Fruit fly (Drosophila melanogaster) whole organism, prepupa: Measurements from ENCODE around the gene ens.

Source experiments
- CG10631 ChIP-seq: fragments of 200-800 bp; sonication (Bioruptor generic); optimal IDR thresholded peaks from 2 replicates; lab custom pipeline; 2016; ENCODE audit warnings: missing biosample characterization, missing genetic modification characterization
- CG10669 ChIP-seq: fragments of 200-800 bp; sonication (Bioruptor generic); optimal IDR thresholded peaks from 3 replicates; lab custom pipeline; 2018; ENCODE audit warnings: missing biosample characterization, mild to moderate bottlenecking, missing genetic modification characterization, moderate library complexity
- CG11294 ChIP-seq: fragments of 200-800 bp; sonication (Bioruptor generic); IDR thresholded peaks from 2 replicates; pipeline ENCODE4 v1.3.6; 2022; ENCODE audit warnings: missing biosample characterization, missing genetic modification characterization
- CG11762 ChIP-seq: fragments of 200-800 bp; sonication (Bioruptor generic); optimal IDR thresholded peaks from 3 replicates; lab custom pipeline; 2016; ENCODE audit warnings: missing biosample characterization, missing genetic modification characterization; ENCODE audit not compliant: insufficient read depth
- CG11902 ChIP-seq: fragments of 200-800 bp; sonication (Bioruptor generic); optimal IDR thresholded peaks from 3 replicates; lab custom pipeline; 2016; ENCODE audit warnings: missing biosample characterization, missing genetic modification characterization
- CG15336 ChIP-seq: fragments of 200-800 bp; sonication (Bioruptor generic); IDR thresholded peaks from 2 replicates; pipeline ENCODE4 v1.3.6; 2022; ENCODE audit warnings: missing biosample characterization, missing genetic modification characterization
- CG1621 ChIP-seq: fragments of 200-800 bp; sonication (Bioruptor generic); optimal IDR thresholded peaks from 3 replicates; lab custom pipeline; 2018; ENCODE audit warnings: missing biosample characterization, mild to moderate bottlenecking, missing genetic modification characterization
- CG3032 ChIP-seq: fragments of 200-800 bp; optimal IDR thresholded peaks from 2 replicates; lab custom pipeline; 2019; ENCODE audit warnings: missing biosample characterization, mild to moderate bottlenecking, missing genetic modification characterization, moderate library complexity
- CG31627 ChIP-seq: fragments of 200-800 bp; sonication (Bioruptor generic); optimal IDR thresholded peaks from 3 replicates; lab custom pipeline; 2016; ENCODE audit warnings: missing biosample characterization, missing genetic modification characterization
- CG32006 ChIP-seq: fragments of 200-800 bp; sonication (Bioruptor generic); optimal IDR thresholded peaks from 3 replicates; lab custom pipeline; 2017; ENCODE audit warnings: missing biosample characterization, mild to moderate bottlenecking, missing genetic modification characterization
- CG34406 ChIP-seq: fragments of 200-800 bp; sonication (Bioruptor generic); optimal IDR thresholded peaks from 3 replicates; lab custom pipeline; 2016; ENCODE audit warnings: missing biosample characterization, missing genetic modification characterization
- CG4318 ChIP-seq: fragments of 200-800 bp; sonication (Bioruptor generic); optimal IDR thresholded peaks from 3 replicates; lab custom pipeline; 2017; ENCODE audit warnings: missing biosample characterization, mild to moderate bottlenecking, missing genetic modification characterization
- CG6276 ChIP-seq: fragments of 200-800 bp; sonication (Bioruptor generic); optimal IDR thresholded peaks from 2 replicates; lab custom pipeline; 2017; ENCODE audit warnings: missing biosample characterization, mild to moderate bottlenecking, missing genetic modification characterization
- CG6792 ChIP-seq: fragments of 200-800 bp; sonication (Bioruptor generic); optimal IDR thresholded peaks from 3 replicates; lab custom pipeline; 2016; ENCODE audit warnings: missing biosample characterization, missing genetic modification characterization
- CG6808 ChIP-seq: fragments of 200-800 bp; sonication (Bioruptor generic); optimal IDR thresholded peaks from 3 replicates; lab custom pipeline; 2017; ENCODE audit warnings: missing biosample characterization, missing genetic modification characterization, mild to moderate bottlenecking, moderate library complexity, missing genetic modification reagents
- CG6854 ChIP-seq: fragments of 200-800 bp; sonication (Bioruptor generic); optimal IDR thresholded peaks from 2 replicates; lab custom pipeline; 2017; ENCODE audit warnings: missing biosample characterization, mild to moderate bottlenecking, missing genetic modification characterization
- CG7368 ChIP-seq: fragments of 200-800 bp; sonication (Bioruptor generic); optimal IDR thresholded peaks from 3 replicates; lab custom pipeline; 2016; ENCODE audit warnings: missing biosample characterization, missing genetic modification characterization
- CG8119 ChIP-seq: fragments of 200-800 bp; sonication (Bioruptor generic); IDR thresholded peaks from 3 replicates; pipeline ENCODE4 v1.3.6; 2022; ENCODE audit warnings: missing biosample characterization, missing genetic modification characterization
- CG8319 ChIP-seq: fragments of 200-800 bp; sonication (Bioruptor generic); optimal IDR thresholded peaks from 3 replicates; lab custom pipeline; 2016; ENCODE audit warnings: missing biosample characterization, missing genetic modification characterization
- CG8632 ChIP-seq: fragments of 200-800 bp; sonication (Bioruptor generic); optimal IDR thresholded peaks from 3 replicates; lab custom pipeline; 2016; ENCODE audit warnings: missing biosample characterization, missing genetic modification characterization
- CG9139 ChIP-seq: fragments of 200-800 bp; sonication (Bioruptor generic); optimal IDR thresholded peaks from 3 replicates; lab custom pipeline; 2017; ENCODE audit warnings: missing biosample characterization, mild to moderate bottlenecking, missing genetic modification characterization
- Eip75B ChIP-seq: fragments of 200-800 bp; sonication (Bioruptor generic); optimal IDR thresholded peaks from 3 replicates; lab custom pipeline; 2016; ENCODE audit warnings: missing biosample characterization, missing genetic modification characterization
- Eip93F ChIP-seq: fragments of 200-800 bp; sonication (Bioruptor generic); optimal IDR thresholded peaks from 2 replicates; lab custom pipeline; 2016; ENCODE audit warnings: missing biosample characterization, mild to moderate bottlenecking, missing genetic modification characterization
- Ets21C ChIP-seq: fragments of 200-800 bp; sonication (Bioruptor generic); optimal IDR thresholded peaks from 3 replicates; lab custom pipeline; 2016; ENCODE audit warnings: missing biosample characterization, missing genetic modification characterization
- Ets96B ChIP-seq: fragments of 200-800 bp; optimal IDR thresholded peaks from 2 replicates; lab custom pipeline; 2019; ENCODE audit warnings: missing biosample characterization, mild to moderate bottlenecking, missing genetic modification characterization, moderate library complexity
- Gug ChIP-seq: fragments of 200-800 bp; sonication (Bioruptor generic); IDR thresholded peaks from 2 replicates; pipeline ENCODE4 v1.3.6; 2022; ENCODE audit warnings: missing biosample characterization, missing genetic modification characterization
- Hr38 ChIP-seq: sonication (Bioruptor generic); optimal IDR thresholded peaks from 2 replicates; lab custom pipeline; 2016; ENCODE audit warnings: missing biosample characterization, missing genetic modification characterization
- Hr39 ChIP-seq: fragments of 200-800 bp; sonication (Bioruptor generic); optimal IDR thresholded peaks from 2 replicates; lab custom pipeline; 2016; ENCODE audit warnings: missing biosample characterization, missing genetic modification characterization
- Hr4 ChIP-seq: fragments of 200-800 bp; sonication (Bioruptor generic); optimal IDR thresholded peaks from 3 replicates; lab custom pipeline; 2016; ENCODE audit warnings: missing biosample characterization, missing genetic modification characterization
- Smox ChIP-seq: fragments of 200-800 bp; sonication (Bioruptor generic); optimal IDR thresholded peaks from 3 replicates; lab custom pipeline; 2016; ENCODE audit warnings: missing biosample characterization, missing genetic modification characterization
- Sox102F ChIP-seq: fragments of 200-800 bp; sonication (Bioruptor generic); optimal IDR thresholded peaks from 2 replicates; lab custom pipeline; 2016; ENCODE audit warnings: missing biosample characterization, mild to moderate bottlenecking, missing genetic modification characterization
- Sox14 ChIP-seq: fragments of 200-800 bp; sonication (Bioruptor generic); optimal IDR thresholded peaks from 3 replicates; lab custom pipeline; 2016; ENCODE audit warnings: missing biosample characterization, missing genetic modification characterization
- Sox15 ChIP-seq: fragments of 200-800 bp; sonication (Bioruptor generic); optimal IDR thresholded peaks from 3 replicates; lab custom pipeline; 2016; ENCODE audit warnings: missing biosample characterization, missing genetic modification characterization
- achi ChIP-seq: fragments of 200-800 bp; sonication (Bioruptor generic); optimal IDR thresholded peaks from 3 replicates; lab custom pipeline; 2016; ENCODE audit warnings: missing biosample characterization, missing genetic modification characterization
- cyc ChIP-seq: fragments of 200-800 bp; sonication (Bioruptor generic); optimal IDR thresholded peaks from 3 replicates; lab custom pipeline; 2016; ENCODE audit warnings: missing biosample characterization, missing genetic modification characterization
- dac ChIP-seq: fragments of 200-800 bp; sonication (Bioruptor generic); optimal IDR thresholded peaks from 2 replicates; lab custom pipeline; 2017; ENCODE audit warnings: missing biosample characterization, mild to moderate bottlenecking, missing genetic modification characterization
- dsx ChIP-seq: fragments of 200-800 bp; optimal IDR thresholded peaks from 3 replicates; lab custom pipeline; 2019; ENCODE audit warnings: missing biosample characterization, mild to moderate bottlenecking, missing genetic modification characterization, moderate library complexity; ENCODE audit not compliant: poor library complexity, severe bottlenecking
- eg ChIP-seq: fragments of 200-800 bp; sonication (Bioruptor generic); IDR thresholded peaks from 3 replicates; pipeline ENCODE4 v1.3.6; 2022; ENCODE audit warnings: missing biosample characterization, missing genetic modification characterization
- esn ChIP-seq: fragments of 200-800 bp; sonication (Bioruptor generic); optimal IDR thresholded peaks from 2 replicates; lab custom pipeline; 2016; ENCODE audit warnings: missing biosample characterization, mild to moderate bottlenecking, missing genetic modification characterization, moderate library complexity
- fd59A ChIP-seq: fragments of 200-800 bp; sonication (Bioruptor generic); optimal IDR thresholded peaks from 2 replicates; lab custom pipeline; 2017; ENCODE audit warnings: missing biosample characterization, mild to moderate bottlenecking, missing genetic modification characterization, missing genetic modification reagents
- fd85E ChIP-seq: fragments of 200-800 bp; sonication (Bioruptor generic); optimal IDR thresholded peaks from 3 replicates; lab custom pipeline; 2016; ENCODE audit warnings: missing biosample characterization, missing genetic modification characterization
- fkh ChIP-seq: fragments of 200-800 bp; sonication (Bioruptor generic); optimal IDR thresholded peaks from 3 replicates; lab custom pipeline; 2017; ENCODE audit warnings: missing biosample characterization, mild to moderate bottlenecking, missing genetic modification characterization, moderate library complexity
- lz ChIP-seq: fragments of 200-800 bp; sonication (Bioruptor generic); optimal IDR thresholded peaks from 3 replicates; lab custom pipeline; 2016; ENCODE audit warnings: missing biosample characterization, missing genetic modification characterization
- pdm3 ChIP-seq: fragments of 200-800 bp; sonication (Bioruptor generic); optimal IDR thresholded peaks from 3 replicates; lab custom pipeline; 2016; ENCODE audit warnings: missing biosample characterization, missing genetic modification characterization
- salr ChIP-seq, 2 experiments: fragments of 200-800 bp; sonication (Bioruptor generic); optimal IDR thresholded peaks; 3 replicates each; lab custom pipeline; 2016 to 2018; ENCODE audit warnings: missing biosample characterization in 2 of 2, missing genetic modification characterization in 2 of 2, mild to moderate bottlenecking in 1 of 2
- spab ChIP-seq: fragments of 200-800 bp; sonication (Bioruptor generic); optimal IDR thresholded peaks from 2 replicates; lab custom pipeline; 2017; ENCODE audit warnings: missing biosample characterization, mild to moderate bottlenecking, missing genetic modification characterization, missing genetic modification reagents
- ss ChIP-seq, 2 experiments: fragments of 200-800 bp; sonication (Bioruptor generic); optimal IDR thresholded peaks; 2 replicates in 1 of 2; 3 replicates in 1 of 2; lab custom pipeline; 2017 to 2018; ENCODE audit warnings: mild to moderate bottlenecking in 2 of 2, missing biosample characterization in 2 of 2, missing genetic modification characterization in 2 of 2, moderate library complexity in 1 of 2
- topi ChIP-seq: fragments of 200-800 bp; sonication (Bioruptor generic); optimal IDR thresholded peaks from 3 replicates; lab custom pipeline; 2016; ENCODE audit warnings: missing biosample characterization, missing genetic modification characterization
- vri ChIP-seq: fragments of 200-800 bp; sonication (Bioruptor generic); optimal IDR thresholded peaks from 3 replicates; lab custom pipeline; 2016; ENCODE audit warnings: missing biosample characterization, mild to moderate bottlenecking, missing genetic modification characterization

ens gene

dm6 chr3L:4159264-4159663 lies 24.9 kb upstream of the ens start:
- no peak for TF ChIP-seq Sox15 (GFP tag; lab: Kevin White, UChicago)
- TF ChIP-seq pdm3 (GFP tag; lab: Kevin White, UChicago): no peak
- TF ChIP-seq esn: no peak
- TF ChIP-seq CG8119 (GFP tag; lab: Robert Waterston, UW): no peak
- TF ChIP-seq CG4318 (GFP tag; lab: Kevin White, UChicago): no peak
- TF ChIP-seq CG1621 (tag; lab: Kevin White, UChicago): no peak
- TF ChIP-seq fd59A (GFP tag; lab: Kevin White, UChicago): no peak
- TF ChIP-seq cyc: no peak
- TF ChIP-seq Hr4: no peak
- TF ChIP-seq Ets21C (GFP tag; lab: Kevin White, UChicago): no peak
- TF ChIP-seq CG31627 (GFP tag; lab: Kevin White, UChicago): no peak
- TF ChIP-seq CG32006 (GFP tag; lab: Kevin White, UChicago): no peak
- no peak for TF ChIP-seq lz (GFP tag; lab: Kevin White, UChicago)
- TF ChIP-seq CG10669 (GFP tag; lab: Kevin White, UChicago): no peak
- TF ChIP-seq CG34406: no peak
- no peak for TF ChIP-seq CG6854 (GFP tag; lab: Kevin White, UChicago)

DNA sequence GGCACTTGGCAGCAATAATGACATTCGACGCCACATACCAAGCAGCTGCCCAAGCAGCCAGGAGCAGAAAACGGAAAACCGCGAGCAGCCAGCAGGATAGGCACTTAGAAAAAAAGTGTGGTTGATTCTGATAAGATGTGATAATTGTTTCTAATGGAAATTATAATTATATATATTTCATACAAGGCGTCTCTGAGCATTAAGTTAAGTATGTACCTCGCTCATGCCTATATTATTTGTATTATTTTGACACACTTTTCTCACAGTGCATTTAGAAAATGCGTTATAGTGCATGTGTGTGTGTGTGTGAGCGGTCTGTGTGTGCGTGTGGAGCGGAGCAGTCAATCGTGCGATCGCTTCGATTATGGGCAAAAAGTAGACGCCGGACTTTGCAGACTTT lies 24.0 kb upstream of the ens start:
- TF ChIP-seq Eip93F (GFP tag; lab: Kevin White, UChicago) (no peak), fd85E (GFP tag; lab: Kevin White, UChicago) (peak; percentile 18), Hr39 (GFP tag; lab: Kevin White, UChicago) (peak; percentile 54), CG11294 (GFP tag; lab: Robert Waterston, UW) (no peak), esn (peak; percentile 66), CG15336 (no peak; the same call in 1 of the 2 replicates), CG1621 (tag; lab: Kevin White, UChicago) (peak; percentile 68), CG3032 (tag; lab: Kevin White, UChicago) (peak; percentile 75), CG6808 (peak; percentile 79), Sox14 (peak; percentile 51), CG7368 (GFP tag; lab: Kevin White, UChicago) (peak; percentile 45), CG31627 (GFP tag; lab: Kevin White, UChicago) (peak; percentile 28), Sox15 (GFP tag; lab: Kevin White, UChicago) (peak; percentile 35), fkh (GFP tag; lab: Kevin White, UChicago) (no peak), CG11762 (GFP tag; lab: Kevin White, UChicago) (peak; percentile 44), achi (GFP tag; lab: Kevin White, UChicago) (peak; percentile 67), spab (GFP tag; lab: Kevin White, UChicago) (peak; percentile 72), CG10631 (GFP tag; lab: Kevin White, UChicago) (peak; percentile 67), Ets96B (tag; lab: Kevin White, UChicago) (peak; percentile 78), salr (GFP tag; optimal IDR thresholded peaks at IDR 0.05; lab: Kevin White, UChicago) (peak in 1 of 2 experiments; percentile 63), CG8319 (GFP tag; lab: Kevin White, UChicago) (peak; percentile 19), ss (GFP tag; optimal IDR thresholded peaks at IDR 0.05; lab: Kevin White, UChicago) (peak; percentile 62 to 68), Eip75B (GFP tag; lab: Kevin White, UChicago) (peak; percentile 61), CG6792 (GFP tag; lab: Kevin White, UChicago) (peak; percentile 48), pdm3 (GFP tag; lab: Kevin White, UChicago) (peak; percentile 46), Hr38 (GFP tag; lab: Kevin White, UChicago) (no peak), CG8632 (GFP tag; lab: Kevin White, UChicago) (peak; percentile 60), dsx (GFP tag; lab: Kevin White, UChicago) (peak; percentile 63), CG8119 (GFP tag; lab: Robert Waterston, UW) (0 out of 3 replicates have a peak, but pooled peaks have one; percentile 34), Gug (GFP tag; lab: Robert Waterston, UW) (0 out of 2 replicates have a peak, but pooled peaks have one; percentile 35), Sox102F (peak; percentile 50), eg (GFP tag; lab: Robert Waterston, UW) (peak; percentile 40; the same call in 2 of the 3 replicates), Smox (GFP tag; lab: Kevin White, UChicago) (peak; percentile 48), CG11902 (GFP tag; lab: Kevin White, UChicago) (peak; percentile 38), topi (GFP tag; lab: Kevin White, UChicago) (peak; percentile 70), vri (GFP tag; lab: Kevin White, UChicago) (peak; percentile 36), CG9139 (peak; percentile 52), CG6276 (GFP tag; lab: Kevin White, UChicago) (no peak), dac (no peak), Ets21C (GFP tag; lab: Kevin White, UChicago) (peak; percentile 1), Hr4 (peak; percentile 29)
